Fruit fly (Drosophila melanogaster) whole organism, wandering third instar larva: ENCODE measurements around the gene CG33116.

Experiments
- Hr83 ChIP-seq: fragments of 200-300 bp; sonication (Bioruptor generic); optimal IDR thresholded peaks from 2 replicates; lab custom pipeline; 2016; ENCODE audit warnings: missing biosample characterization, mild to moderate bottlenecking, missing genetic modification characterization, moderate library complexity; ENCODE audit not compliant: poor library complexity, severe bottlenecking
- ey ChIP-seq: fragments of 200-800 bp; sonication (Bioruptor generic); optimal IDR thresholded peaks from 2 replicates; lab custom pipeline; 2016; ENCODE audit warnings: missing biosample characterization, missing genetic modification characterization
- psq ChIP-seq: fragments of 200-800 bp; sonication (Bioruptor generic); optimal IDR thresholded peaks from 3 replicates; lab custom pipeline; 2017; ENCODE audit warnings: missing biosample characterization, mild to moderate bottlenecking, missing genetic modification characterization, moderate library complexity

- no peak for TF ChIP-seq ey (GFP tag; lab: Kevin White, UChicago)
- TF ChIP-seq psq, result peak; percentile 49
- TF ChIP-seq Hr83 (GFP tag; lab: Kevin White, UChicago), result peak; percentile 42
Measured at dm6 chr2L:19549412-19549811, 16.1 kb downstream of the CG33116 start.
